Fruit fly (Drosophila melanogaster): ENCODE measurements around the gene Rsph9.
A peak's percentile ranks its signal among the peaks of the same experiment; 100 is the strongest.

dm6 chr2L:17385221-17385529 lies 27.3 kb downstream of the Rsph9 start:
- no peak for TF ChIP-seq rgr (GFP tag; optimal IDR thresholded peaks at IDR 0.05)
- no peak for TF ChIP-seq psq (GFP tag; optimal IDR thresholded peaks at IDR 0.05)
- peak; percentile 44 for TF ChIP-seq woc (GFP tag; optimal IDR thresholded peaks at IDR 0.05)
- TF ChIP-seq br (GFP tag; optimal IDR thresholded peaks at IDR 0.05): peak; percentile 26
- no peak for TF ChIP-seq N (GFP tag; optimal IDR thresholded peaks at IDR 0.05)
- peak; percentile 34 for TF ChIP-seq tai (GFP tag; optimal IDR thresholded peaks at IDR 0.05)
- TF ChIP-seq Abd-B (GFP tag; optimal IDR thresholded peaks at IDR 0.05): no peak
- no peak for TF ChIP-seq usp (GFP tag; optimal IDR thresholded peaks at IDR 0.05)
- peak; percentile 84 for TF ChIP-seq jim (GFP tag; optimal IDR thresholded peaks at IDR 0.05)

Data from whole organism, wandering third instar larva.